Fruit fly (Drosophila melanogaster) whole organism, embryonic: Measurements from ENCODE around the gene mbc.

ENCODE experiments used
- CG10543 ChIP-seq: fragments of 200-800 bp; sonication (Bioruptor generic); optimal IDR thresholded peaks from 3 replicates; lab custom pipeline; 2017; ENCODE audit warnings: missing biosample characterization, mild to moderate bottlenecking, missing genetic modification characterization, moderate library complexity
- CG10959 ChIP-seq: fragments of 200-800 bp; sonication (Bioruptor generic); IDR thresholded peaks from 2 replicates; pipeline ENCODE4 v1.3.6; 2022; ENCODE audit warnings: missing biosample characterization, missing genetic modification characterization
- CG11093 ChIP-seq: fragments of 200-800 bp; sonication (Bioruptor generic); IDR thresholded peaks from 3 replicates; pipeline ENCODE4 v1.3.6; 2022; ENCODE audit warnings: missing biosample characterization, missing genetic modification characterization
- CG11398 ChIP-seq: fragments of 200-800 bp; sonication (Bioruptor generic); optimal IDR thresholded peaks from 2 replicates; lab custom pipeline; 2016; ENCODE audit warnings: missing biosample characterization, missing genetic modification characterization
- CG12659 ChIP-seq: fragments of 200-800 bp; sonication (Bioruptor generic); optimal IDR thresholded peaks from 3 replicates; lab custom pipeline; 2017; ENCODE audit warnings: mild to moderate bottlenecking, missing biosample characterization, missing genetic modification reagents, missing genetic modification characterization
- CG13894 ChIP-seq: fragments of 200-800 bp; sonication (Bioruptor generic); optimal IDR thresholded peaks from 3 replicates; lab custom pipeline; 2018; ENCODE audit warnings: missing biosample characterization, mild to moderate bottlenecking, missing genetic modification characterization, moderate library complexity
- CG14014 ChIP-seq: fragments of 200-800 bp; sonication (Bioruptor generic); IDR thresholded peaks from 2 replicates; pipeline ENCODE4 v1.3.6; 2022; ENCODE audit warnings: missing biosample characterization, missing genetic modification characterization
- CG14860 ChIP-seq: fragments of 200-800 bp; sonication (Bioruptor generic); IDR thresholded peaks from 3 replicates; pipeline ENCODE4 v1.3.6; 2022; ENCODE audit warnings: missing biosample characterization, missing genetic modification characterization; ENCODE audit not compliant: partially characterized antibody
- CG15073 ChIP-seq: fragments of 200-800 bp; sonication (Bioruptor generic); optimal IDR thresholded peaks from 2 replicates; lab custom pipeline; 2016; ENCODE audit warnings: missing biosample characterization, missing genetic modification characterization
- CG1529 ChIP-seq: fragments of 200-800 bp; sonication (Bioruptor generic); optimal IDR thresholded peaks from 3 replicates; lab custom pipeline; 2018; ENCODE audit warnings: missing biosample characterization, missing genetic modification characterization
- CG15479 ChIP-seq: fragments of 200-800 bp; sonication (Bioruptor generic); optimal IDR thresholded peaks from 3 replicates; lab custom pipeline; 2019; ENCODE audit warnings: missing biosample characterization, mild to moderate bottlenecking, missing genetic modification characterization, moderate library complexity
- CG15601 ChIP-seq: fragments of 200-800 bp; sonication (Bioruptor generic); optimal IDR thresholded peaks from 3 replicates; lab custom pipeline; 2019; ENCODE audit warnings: missing biosample characterization, mild to moderate bottlenecking, missing genetic modification characterization, moderate library complexity
- CG1603 ChIP-seq: fragments of 200-800 bp; sonication (Bioruptor generic); optimal IDR thresholded peaks from 2 replicates; lab custom pipeline; 2019; ENCODE audit warnings: missing biosample characterization, mild to moderate bottlenecking, missing genetic modification characterization, moderate library complexity
- CG17359 ChIP-seq: fragments of 200-800 bp; sonication (Bioruptor generic); optimal IDR thresholded peaks from 3 replicates; lab custom pipeline; 2018; ENCODE audit warnings: missing biosample characterization, mild to moderate bottlenecking, missing genetic modification characterization, moderate library complexity
- CG2129 ChIP-seq: fragments of 200-800 bp; sonication (Bioruptor generic); IDR thresholded peaks from 2 replicates; pipeline ENCODE4 v1.3.6; 2022; ENCODE audit warnings: missing biosample characterization, missing genetic modification characterization; ENCODE audit not compliant: partially characterized antibody
- CG2202 ChIP-seq: fragments of 200-800 bp; sonication (Bioruptor generic); optimal IDR thresholded peaks from 2 replicates; lab custom pipeline; 2018; ENCODE audit warnings: missing biosample characterization, mild to moderate bottlenecking, missing genetic modification characterization
- CG6791 ChIP-seq: fragments of 200-800 bp; sonication (Bioruptor generic); IDR thresholded peaks from 3 replicates; pipeline ENCODE4 v1.3.6; 2022; ENCODE audit warnings: missing biosample characterization, missing genetic modification characterization; ENCODE audit not compliant: partially characterized antibody
- CG7372 ChIP-seq: fragments of 200-800 bp; sonication (Bioruptor generic); IDR thresholded peaks from 2 replicates; pipeline ENCODE4 v1.3.6; 2022; ENCODE audit warnings: missing biosample characterization, missing genetic modification characterization
- CG8359 ChIP-seq: fragments of 200-800 bp; sonication (Bioruptor generic); optimal IDR thresholded peaks from 2 replicates; lab custom pipeline; 2017; ENCODE audit warnings: missing biosample characterization, mild to moderate bottlenecking, missing genetic modification characterization, borderline replicate concordance
- CG9932 ChIP-seq: fragments of 200-800 bp; sonication (Bioruptor generic); IDR thresholded peaks from 2 replicates; pipeline ENCODE4 v1.3.6; 2022; ENCODE audit warnings: missing biosample characterization, missing genetic modification characterization
- CHES-1-like ChIP-seq: fragments of 200-800 bp; sonication (Bioruptor generic); optimal IDR thresholded peaks from 2 replicates; lab custom pipeline; 2016; ENCODE audit warnings: missing biosample characterization, missing genetic modification characterization
- Hr51 ChIP-seq, 2 experiments: fragments of 200-800 bp; sonication (Bioruptor generic); optimal IDR thresholded peaks; 2 replicates in 1 of 2; 3 replicates in 1 of 2; lab custom pipeline; 2016 to 2018; ENCODE audit warnings: missing biosample characterization in 2 of 2, missing genetic modification characterization in 2 of 2, mild to moderate bottlenecking in 1 of 2, moderate library complexity in 1 of 2
- Hr78 ChIP-seq, 2 experiments: fragments of 200-800 bp in 1 of 2; fragments of >200 bp in 1 of 2; sonication (Bioruptor generic) in 1 of 2; optimal IDR thresholded peaks; 2 replicates each; lab custom pipeline; 2017 to 2019; ENCODE audit warnings: missing biosample characterization in 2 of 2, missing genetic modification characterization in 2 of 2, mild to moderate bottlenecking in 1 of 2, moderate library complexity in 1 of 2
- Nf-YA ChIP-seq: fragments of 200-800 bp; sonication (Bioruptor generic); IDR thresholded peaks from 2 replicates; pipeline ENCODE4 v1.3.6; 2022; ENCODE audit warnings: missing biosample characterization, missing genetic modification characterization
- Oli ChIP-seq: fragments of 200-800 bp; sonication (Bioruptor generic); optimal IDR thresholded peaks from 2 replicates; lab custom pipeline; 2018; ENCODE audit warnings: missing biosample characterization, mild to moderate bottlenecking, missing genetic modification characterization, moderate library complexity
- Sox100B ChIP-seq: fragments of 200-800 bp; sonication (Bioruptor generic); optimal IDR thresholded peaks from 3 replicates; lab custom pipeline; 2018; ENCODE audit warnings: missing biosample characterization, mild to moderate bottlenecking, missing genetic modification characterization
- Stat92E ChIP-seq, 3 experiments: fragments of >200 bp in 2 of 3; fragments of 200-800 bp in 1 of 3; sonication (Bioruptor generic) in 1 of 3; optimal IDR thresholded peaks; 2 replicates each; lab custom pipeline; 2017 to 2019; ENCODE audit warnings: missing biosample characterization in 3 of 3, missing genetic modification characterization in 3 of 3, mild to moderate bottlenecking in 1 of 3, moderate library complexity in 1 of 3
- Xrp1 ChIP-seq: fragments of 200-800 bp; sonication (Bioruptor generic); IDR thresholded peaks from 2 replicates; pipeline ENCODE4 v1.3.6; 2022; ENCODE audit warnings: missing biosample characterization, missing genetic modification characterization
- ab ChIP-seq: fragments of 200-800 bp; sonication (Bioruptor generic); optimal IDR thresholded peaks from 2 replicates; lab custom pipeline; 2016; ENCODE audit warnings: missing biosample characterization, missing genetic modification characterization
- bowl ChIP-seq: fragments of 200-800 bp; sonication (Bioruptor generic); IDR thresholded peaks from 2 replicates; pipeline ENCODE4 v1.3.6; 2022; ENCODE audit warnings: missing biosample characterization, missing genetic modification characterization
- disco-r ChIP-seq: fragments of 200-800 bp; sonication (Bioruptor generic); optimal IDR thresholded peaks from 2 replicates; lab custom pipeline; 2016; ENCODE audit warnings: missing biosample characterization, missing genetic modification characterization
- dpn ChIP-seq, 2 experiments: fragments of 200-800 bp; sonication (Bioruptor generic); optimal IDR thresholded peaks; 3 replicates each; lab custom pipeline; 2016; ENCODE audit warnings: missing biosample characterization in 2 of 2, missing genetic modification characterization in 2 of 2
- hkb ChIP-seq, 2 experiments: fragments of 200-800 bp in 1 of 2; fragments of >200 bp in 1 of 2; sonication (Bioruptor generic) in 1 of 2; IDR thresholded peaks in 1 of 2; optimal IDR thresholded peaks in 1 of 2; 2 replicates each; pipeline versions ENCODE4 v1.3.6 to Lab custom; 2017 to 2022; ENCODE audit warnings: missing biosample characterization in 1 of 2, missing genetic modification characterization in 1 of 2
- kni ChIP-seq: fragments of 200-800 bp; sonication (Bioruptor generic); optimal IDR thresholded peaks from 3 replicates; lab custom pipeline; 2017; ENCODE audit warnings: mild to moderate bottlenecking, missing biosample characterization, missing genetic modification reagents, missing genetic modification characterization
- lov ChIP-seq, 2 experiments: fragments of 200-800 bp in 1 of 2; fragments of >200 bp in 1 of 2; sonication (Bioruptor generic) in 1 of 2; IDR thresholded peaks in 1 of 2; optimal IDR thresholded peaks in 1 of 2; 2 replicates in 1 of 2; 3 replicates in 1 of 2; pipeline versions ENCODE4 v1.3.6 to Lab custom; 2017 to 2022; ENCODE audit warnings: missing biosample characterization in 1 of 2, missing genetic modification characterization in 1 of 2
- luna ChIP-seq: fragments of 200-800 bp; sonication (Bioruptor generic); optimal IDR thresholded peaks from 2 replicates; lab custom pipeline; 2016; ENCODE audit warnings: missing biosample characterization, missing genetic modification characterization
- mld ChIP-seq: fragments of 200-800 bp; sonication (Bioruptor generic); IDR thresholded peaks from 3 replicates; pipeline ENCODE4 v1.3.6; 2022; ENCODE audit warnings: missing biosample characterization, missing genetic modification characterization; ENCODE audit not compliant: partially characterized antibody
- pan ChIP-seq, 4 experiments: fragments of >200 bp in 3 of 4; fragments of 200-800 bp in 1 of 4; sonication (Bioruptor generic) in 1 of 4; optimal IDR thresholded peaks in 3 of 4; IDR thresholded peaks in 1 of 4; 2 replicates each; pipeline versions ENCODE4 v1.3.6 to Lab custom; 2017 to 2022; ENCODE audit warnings: missing biosample characterization in 2 of 4, missing genetic modification characterization in 2 of 4, mixed read lengths in 1 of 4
- prd ChIP-seq, 3 experiments: fragments of >200 bp in 2 of 3; fragments of 200-800 bp in 1 of 3; sonication (Bioruptor generic) in 1 of 3; optimal IDR thresholded peaks in 2 of 3; IDR thresholded peaks in 1 of 3; 2 replicates in 2 of 3; 3 replicates in 1 of 3; pipeline versions ENCODE4 v1.3.6 to Lab custom; 2017 to 2022; ENCODE audit warnings: missing biosample characterization in 1 of 3, missing genetic modification characterization in 1 of 3
- repo ChIP-seq: fragments of 200-800 bp; sonication (Bioruptor generic); optimal IDR thresholded peaks from 2 replicates; lab custom pipeline; 2016; ENCODE audit warnings: missing biosample characterization, missing genetic modification characterization
- so ChIP-seq: fragments of 200-800 bp; sonication (Bioruptor generic); IDR thresholded peaks from 3 replicates; pipeline ENCODE4 v1.3.6; 2022; ENCODE audit warnings: missing biosample characterization, missing genetic modification characterization
- tll ChIP-seq, 2 experiments: fragments of 200-800 bp in 1 of 2; fragments of >200 bp in 1 of 2; sonication (Bioruptor generic) in 1 of 2; optimal IDR thresholded peaks; 2 replicates each; lab custom pipeline; 2017 to 2019; ENCODE audit warnings: missing biosample characterization in 2 of 2, missing genetic modification characterization in 2 of 2, mild to moderate bottlenecking in 1 of 2, moderate library complexity in 1 of 2
- tna ChIP-seq: fragments of 200-800 bp; sonication (Bioruptor generic); IDR thresholded peaks from 2 replicates; pipeline ENCODE4 v1.3.6; 2022; ENCODE audit warnings: missing biosample characterization, missing genetic modification characterization; ENCODE audit not compliant: partially characterized antibody
- twi ChIP-seq: fragments of 200-800 bp; optimal IDR thresholded peaks from 2 replicates; lab custom pipeline; 2019; ENCODE audit warnings: missing biosample characterization, mild to moderate bottlenecking, missing genetic modification characterization, moderate library complexity
- vvl ChIP-seq: fragments of 200-800 bp; sonication (Bioruptor generic); IDR thresholded peaks from 2 replicates; pipeline ENCODE4 v1.3.6; 2022; ENCODE audit warnings: missing biosample characterization, missing genetic modification characterization

The mbc gene

dm6 chr3R:23790483-23791175 lies 9.1 kb downstream of the mbc start (continued):
- no peak for TF ChIP-seq repo (GFP tag; lab: Kevin White, UChicago)
- TF ChIP-seq bowl (GFP tag; lab: Robert Waterston, UW) = no peak
- TF ChIP-seq Stat92E (GFP tag; optimal IDR thresholded peaks at IDR 0.05; lab: Kevin White, UChicago) = peak in 1 of 3 experiments; percentile 56
- no peak for TF ChIP-seq pan (optimal IDR thresholded peaks at IDR 0.05; lab: Kevin White, UChicago)
- TF ChIP-seq pan (GFP tag; optimal IDR thresholded peaks at IDR 0.05 in 1 of 2, IDR thresholded peaks at IDR 0.05 in 1 of 2) = no peak
- 0 out of 3 replicates have a peak, but pooled peaks have one; percentile 25 for TF ChIP-seq CG6791
- no peak for TF ChIP-seq CG1529 (GFP tag; lab: Kevin White, UChicago)
- TF ChIP-seq dpn (GFP tag; optimal IDR thresholded peaks at IDR 0.05; lab: Kevin White, UChicago) = no peak
- no peak for TF ChIP-seq luna (GFP tag; lab: Kevin White, UChicago)
- no peak for TF ChIP-seq CG14014 (GFP tag; lab: Robert Waterston, UW)
- peak; percentile 93 for TF ChIP-seq twi
- TF ChIP-seq hkb (optimal IDR thresholded peaks at IDR 0.05; lab: Kevin White, UChicago) = no peak
- TF ChIP-seq hkb (GFP tag; IDR thresholded peaks at IDR 0.05; lab: Robert Waterston, UW) = no peak
- TF ChIP-seq CG14860 = no peak
- no peak for TF ChIP-seq disco-r (GFP tag; lab: Kevin White, UChicago)
- TF ChIP-seq CHES-1-like (GFP tag; lab: Kevin White, UChicago) = no peak
- peak; percentile 44 for TF ChIP-seq CG9932
- 0 out of 2 replicates have a peak, but pooled peaks have one; percentile 15 for TF ChIP-seq Xrp1
- TF ChIP-seq Oli (tag; lab: Kevin White, UChicago) = no peak
- TF ChIP-seq Hr51 (GFP tag; optimal IDR thresholded peaks at IDR 0.05; lab: Kevin White, UChicago) = no peak
- no peak for TF ChIP-seq CG15073
- TF ChIP-seq prd (optimal IDR thresholded peaks at IDR 0.05; lab: Kevin White, UChicago) = no peak
- TF ChIP-seq prd (GFP tag; IDR thresholded peaks at IDR 0.05; lab: Robert Waterston, UW) = peak; percentile 29; the same call in 1 of the 3 replicates
- peak; percentile 29 for TF ChIP-seq CG17359 (tag; lab: Kevin White, UChicago)
- no peak for TF ChIP-seq CG8359 (GFP tag; lab: Kevin White, UChicago)
- TF ChIP-seq CG11398 (GFP tag; lab: Kevin White, UChicago) = no peak
- TF ChIP-seq CG13894 (tag; lab: Kevin White, UChicago) = no peak
- no peak for TF ChIP-seq CG12659
- TF ChIP-seq so (GFP tag; lab: Robert Waterston, UW) = no peak
- 0 out of 2 replicates have a peak, but pooled peaks have one; percentile 12 for TF ChIP-seq CG7372 (GFP tag; lab: Robert Waterston, UW)
- TF ChIP-seq CG11093 (GFP tag; lab: Robert Waterston, UW) = no peak
- peak; percentile 37 for TF ChIP-seq CG15479 (GFP tag; lab: Kevin White, UChicago)
- TF ChIP-seq Sox100B (GFP tag; lab: Kevin White, UChicago) = no peak
- peak in 1 of 2 experiments; percentile 90 for TF ChIP-seq Hr78 (GFP tag; optimal IDR thresholded peaks at IDR 0.05; lab: Kevin White, UChicago)
- TF ChIP-seq CG15601 (tag; lab: Kevin White, UChicago) = no peak
- no peak for TF ChIP-seq tna (GFP tag; lab: Robert Waterston, UW)
- TF ChIP-seq tll (GFP tag; optimal IDR thresholded peaks at IDR 0.05; lab: Kevin White, UChicago) = peak in 1 of 2 experiments; percentile 51
- TF ChIP-seq CG2202 = no peak
- no peak for TF ChIP-seq CG10959 (GFP tag; lab: Robert Waterston, UW)
- no peak for TF ChIP-seq lov (optimal IDR thresholded peaks at IDR 0.05; lab: Kevin White, UChicago)
- TF ChIP-seq lov (GFP tag; IDR thresholded peaks at IDR 0.05; lab: Robert Waterston, UW) = no peak
- no peak for TF ChIP-seq CG1603 (tag; lab: Kevin White, UChicago)
- TF ChIP-seq vvl (GFP tag; lab: Robert Waterston, UW) = 0 out of 2 replicates have a peak, but pooled peaks have one; percentile 0
- no peak for TF ChIP-seq CG10543
- peak; percentile 82 for TF ChIP-seq kni
- TF ChIP-seq mld = no peak
- no peak for TF ChIP-seq CG2129
- TF ChIP-seq Nf-YA (GFP tag; lab: Robert Waterston, UW) = no peak
- TF ChIP-seq ab (GFP tag; lab: Kevin White, UChicago) = no peak
